Worm (Caenorhabditis elegans) whole organism, L4/young adult: ENCODE results near the gene cox-10.

Source experiments
- W03F9.2 ChIP-seq: fragments of 150-350 bp; optimal IDR thresholded peaks from 2 replicates; lab custom pipeline; 2014; ENCODE audit warnings: missing biosample characterization, missing genetic modification characterization
- dao-5 ChIP-seq: sonication (generic microtip); optimal IDR thresholded peaks from 2 replicates; lab custom pipeline; 2016; ENCODE audit warnings: missing genotype, missing genetic modification characterization, moderate library complexity, missing compliant biosample characterization

- no peak for TF ChIP-seq W03F9.2 (tag; lab: Kevin White, UChicago)
- TF ChIP-seq dao-5: no peak
Measured at ce11 chrII:12722049-12722448, 42.3 kb downstream of the cox-10 start.
